Fruit fly (Drosophila melanogaster): ENCODE measurements around the gene Pcp.
A peak's percentile ranks its signal among the peaks of the same experiment; 100 is the strongest.

Pcp gene

DNA sequence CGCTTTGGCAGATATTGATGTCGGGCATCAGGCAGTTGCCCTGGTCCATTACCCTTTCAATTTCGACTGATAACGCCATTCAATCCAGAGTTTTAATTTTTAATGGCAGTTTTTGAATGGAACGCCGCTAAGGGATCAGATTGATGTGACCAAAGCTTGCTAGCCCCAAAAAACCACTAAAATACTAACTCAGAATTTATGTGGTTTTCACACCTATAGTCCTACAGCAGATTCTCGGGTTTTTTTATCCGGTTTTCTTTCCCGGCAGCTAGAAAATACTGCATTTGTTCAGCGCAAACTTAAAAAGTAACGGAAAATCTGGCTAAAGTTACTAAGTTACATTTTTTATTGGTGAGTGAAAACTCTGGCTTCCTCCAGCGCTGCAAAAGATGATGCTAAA is 44.2 kb downstream of the Pcp start, which contains the start of gene Nuf2 (continued):
- TF ChIP-seq lola (GFP tag; optimal IDR thresholded peaks at IDR 0.05) (peak in 2 of 3 experiments; percentile 3 to 74), klu (GFP tag; IDR thresholded peaks at IDR 0.05) (no peak), Sox102F (GFP tag; optimal IDR thresholded peaks at IDR 0.05) (no peak), Dbx (GFP tag; IDR thresholded peaks at IDR 0.05) (no peak), dm (GFP tag; optimal IDR thresholded peaks at IDR 0.05) (no peak), schlank (tag; optimal IDR thresholded peaks at IDR 0.05) (no peak), cato (GFP tag; optimal IDR thresholded peaks at IDR 0.05; ENCODE audit: borderline replicate concordance) (no peak), CG10959 (GFP tag; IDR thresholded peaks at IDR 0.05) (no peak), HLH54F (GFP tag; optimal IDR thresholded peaks at IDR 0.05) (no peak), CG2712 (tag; optimal IDR thresholded peaks at IDR 0.05) (peak; percentile 13), Dfd (GFP tag; optimal IDR thresholded peaks at IDR 0.05) (no peak), Eip74EF (GFP tag; optimal IDR thresholded peaks at IDR 0.05) (peak in 1 of 2 experiments; percentile 4), CG13624 (GFP tag; optimal IDR thresholded peaks at IDR 0.05) (no peak), pfk (GFP tag; optimal IDR thresholded peaks at IDR 0.05) (no peak), CG17612 (GFP tag; IDR thresholded peaks at IDR 0.05) (no peak), CG15479 (GFP tag; optimal IDR thresholded peaks at IDR 0.05) (no peak), tna (GFP tag; IDR thresholded peaks at IDR 0.05; ENCODE audit: partially characterized antibody) (no peak), Xrp1 (GFP tag; IDR thresholded peaks at IDR 0.05) (no peak), CG7556 (GFP tag; optimal IDR thresholded peaks at IDR 0.05) (no peak), az2 (GFP tag; optimal IDR thresholded peaks at IDR 0.05) (no peak), CG11504 (tag; optimal IDR thresholded peaks at IDR 0.05) (peak; percentile 58), CG3281 (GFP tag; optimal IDR thresholded peaks at IDR 0.05) (no peak), CG17829 (tag; optimal IDR thresholded peaks at IDR 0.05) (peak; percentile 24), gro (GFP tag; optimal IDR thresholded peaks at IDR 0.05) (no peak), Nf-YC (tag; optimal IDR thresholded peaks at IDR 0.05) (no peak), sr (GFP tag; IDR thresholded peaks at IDR 0.05) (no peak), Ets65A (GFP tag) (no peak), CG4404 (GFP tag; IDR thresholded peaks at IDR 0.05) (no peak), CG8388 (GFP tag; optimal IDR thresholded peaks at IDR 0.05) (no peak), TFAM (GFP tag; optimal IDR thresholded peaks at IDR 0.05) (no peak), Opbp (GFP tag; IDR thresholded peaks at IDR 0.05; ENCODE audit: partially characterized antibody) (peak; percentile 43; the same call in 1 of the 3 replicates), Taf1 (GFP tag; IDR thresholded peaks at IDR 0.05) (no peak), CG34422 (GFP tag; IDR thresholded peaks at IDR 0.05) (no peak), Rx (GFP tag; IDR thresholded peaks at IDR 0.05) (no peak), slp2 (GFP tag; optimal IDR thresholded peaks at IDR 0.05) (no peak), dmrt11E (tag; optimal IDR thresholded peaks at IDR 0.05) (no peak), bigmax (GFP tag; optimal IDR thresholded peaks at IDR 0.05) (peak; percentile 26), row (GFP tag; IDR thresholded peaks at IDR 0.05) (peak; percentile 70), ara (GFP tag; IDR thresholded peaks at IDR 0.05) (no peak), Rfx (GFP tag; IDR thresholded peaks at IDR 0.05) (no peak), bowl (GFP tag; IDR thresholded peaks at IDR 0.05) (no peak), pzg (GFP tag; optimal IDR thresholded peaks at IDR 0.05) (peak; percentile 83), CG30403 (GFP tag; optimal IDR thresholded peaks at IDR 0.05) (no peak), CG31388 (GFP tag; optimal IDR thresholded peaks at IDR 0.05) (no peak), aop (GFP tag; IDR thresholded peaks at IDR 0.05) (no peak), CG8359 (GFP tag; optimal IDR thresholded peaks at IDR 0.05; ENCODE audit: borderline replicate concordance) (no peak), bab2 (GFP tag; optimal IDR thresholded peaks at IDR 0.05) (no peak), Awh (GFP tag; IDR thresholded peaks at IDR 0.05) (no peak), CG14710 (tag; optimal IDR thresholded peaks at IDR 0.05) (peak; percentile 67), Kr (GFP tag; optimal IDR thresholded peaks at IDR 0.05) (no peak), ssp (GFP tag; IDR thresholded peaks at IDR 0.05) (peak; percentile 98), lbe (GFP tag; optimal IDR thresholded peaks at IDR 0.05) (no peak)
